Worm (Caenorhabditis elegans) whole organism, midembryonic: Measurements from ENCODE around the gene gly-13.

Experiments used
- T22C8.4 ChIP-seq: fragments of 200-800 bp; sonication (Bioruptor generic); IDR thresholded peaks from 2 replicates; pipeline ENCODE4 v1.3.6; 2022; ENCODE audit warnings: missing genetic modification characterization, missing compliant biosample characterization
- cog-1 ChIP-seq: sonication (generic microtip); optimal IDR thresholded peaks from 2 replicates; lab custom pipeline; 2016; ENCODE audit warnings: missing genetic modification characterization, missing compliant biosample characterization
- flt-1 ChIP-seq: fragments of 200-800 bp; sonication (Bioruptor generic); IDR thresholded peaks from 2 replicates; pipeline ENCODE4 v1.3.6; 2022; ENCODE audit warnings: missing genetic modification characterization, missing compliant biosample characterization
- med-1 ChIP-seq: sonication (generic microtip); optimal IDR thresholded peaks from 2 replicates; lab custom pipeline; 2017; ENCODE audit warnings: missing genetic modification characterization, mild to moderate bottlenecking, missing compliant biosample characterization, antibody characterized with exemption, missing genetic modification reagents; ENCODE audit not compliant: insufficient read depth
- ref-1 ChIP-seq: fragments of 200-800 bp; sonication (Bioruptor generic); conservative IDR thresholded peaks from 2 replicates; pipeline ENCODE4 v1.3.6; 2022; ENCODE audit warnings: missing genetic modification reagents, missing genetic modification characterization, missing compliant biosample characterization
- ztf-23 ChIP-seq: fragments of 200-800 bp; sonication (Bioruptor generic); IDR thresholded peaks from 2 replicates; pipeline ENCODE4 v1.3.6; 2022; ENCODE audit warnings: missing genetic modification reagents, missing genetic modification characterization, missing compliant biosample characterization
- ztf-29 ChIP-seq: fragments of 200-800 bp; sonication (Bioruptor generic); IDR thresholded peaks from 2 replicates; pipeline ENCODE4 v1.3.6; 2022; ENCODE audit warnings: missing genetic modification reagents, missing genetic modification characterization, missing compliant biosample characterization

DNA sequence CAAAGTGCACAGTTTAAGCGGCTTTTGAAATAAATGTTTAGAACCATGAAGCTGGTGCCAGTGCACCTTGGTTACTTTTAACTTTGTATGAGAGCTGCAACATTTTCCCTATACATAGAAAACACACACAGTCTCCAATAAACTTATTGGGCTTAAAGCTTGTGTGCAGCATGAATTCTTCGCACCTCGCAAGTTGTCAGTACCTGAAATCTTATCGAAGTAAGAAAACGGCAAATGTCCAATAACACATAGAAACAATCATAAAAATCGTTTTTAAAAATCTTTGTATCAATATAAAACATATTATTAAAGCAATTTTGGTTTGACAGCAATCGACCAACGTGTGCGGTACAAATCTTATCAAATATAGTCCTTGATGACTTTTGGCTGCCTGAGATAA is 28.0 kb downstream of the gly-13 start:
- TF ChIP-seq T22C8.4 (GFP tag; lab: Robert Waterston, UW) (no peak), flt-1 (GFP tag; lab: Robert Waterston, UW) (no peak), ref-1 (GFP tag; lab: Robert Waterston, UW) (no peak), ztf-29 (GFP tag; lab: Robert Waterston, UW) (no peak), ztf-23 (GFP tag; lab: Robert Waterston, UW) (no peak), cog-1 (tag; lab: Kevin White, UChicago) (no peak), med-1 (no peak)
